Worm (Caenorhabditis elegans) whole organism, young adult: ENCODE measurements around the gene C03G5.14.

ENCODE experiments used
- F52B5.7 ChIP-seq: sonication (generic microtip); optimal IDR thresholded peaks from 2 replicates; lab custom pipeline; 2016; ENCODE audit warnings: mild to moderate bottlenecking, missing genetic modification characterization, missing compliant biosample characterization
- Y53F4B.3 ChIP-seq: fragments of 200-800 bp; sonication (Bioruptor generic); IDR thresholded peaks from 2 replicates; pipeline ENCODE4 v1.3.6; 2022; ENCODE audit warnings: missing genetic modification reagents, missing genetic modification characterization, missing compliant biosample characterization
- gei-17 ChIP-seq: fragments of 200-800 bp; sonication (Bioruptor generic); optimal IDR thresholded peaks from 2 replicates; lab custom pipeline; 2018; ENCODE audit warnings: mild to moderate bottlenecking, missing genetic modification characterization, missing compliant biosample characterization
- lin-35 ChIP-seq, 3 experiments: fragments of 150-350 bp in 2 of 3; sonication (generic microtip) in 1 of 3; optimal IDR thresholded peaks; 2 replicates each; lab custom pipeline; 2014 to 2018; ENCODE audit warnings: missing biosample characterization in 3 of 3, missing genetic modification characterization in 3 of 3, missing genetic modification reagents in 3 of 3
- madf-6 ChIP-seq: fragments of 200-800 bp; sonication (Bioruptor generic); IDR thresholded peaks from 2 replicates; pipeline ENCODE4 v1.3.6; 2022; ENCODE audit warnings: missing genetic modification reagents, missing genetic modification characterization, missing compliant biosample characterization
- snpc-4 ChIP-seq, 5 experiments: fragments of 150-350 bp in 1 of 5; sonication (generic microtip) in 4 of 5; optimal IDR thresholded peaks; 2 replicates each; lab custom pipeline; 2014 to 2018; ENCODE audit warnings: missing genetic modification characterization in 5 of 5, missing biosample characterization in 3 of 5, antibody characterized with exemption in 2 of 5, mild to moderate bottlenecking in 2 of 5, missing compliant biosample characterization in 2 of 5, missing genotype in 2 of 5, moderate library complexity in 2 of 5, missing genetic modification reagents in 1 of 5
- somi-1 ChIP-seq: fragments of 200-800 bp; sonication (Bioruptor generic); optimal IDR thresholded peaks from 2 replicates; lab custom pipeline; 2018; ENCODE audit warnings: mild to moderate bottlenecking, missing genetic modification characterization, missing compliant biosample characterization
- unc-130 ChIP-seq: sonication (generic microtip); optimal IDR thresholded peaks from 2 replicates; lab custom pipeline; 2016; ENCODE audit warnings: missing genetic modification reagents, missing genetic modification characterization, missing compliant biosample characterization
- unc-62 ChIP-seq: fragments of 150-350 bp; optimal IDR thresholded peaks from 2 replicates; lab custom pipeline; 2014; ENCODE audit warnings: missing biosample characterization, missing genetic modification reagents, missing genetic modification characterization

ce11 chrX:8564451-8564795, 42.7 kb downstream of the C03G5.14 start:
- no peak for TF ChIP-seq F52B5.7 (tag; lab: Kevin White, UChicago)
- no peak for TF ChIP-seq gei-17 (GFP tag; lab: Kevin White, UChicago)
- no peak for TF ChIP-seq lin-35 (GFP tag; optimal IDR thresholded peaks at IDR 0.05; lab: Kevin White, UChicago)
- TF ChIP-seq unc-62 (GFP tag; lab: Kevin White, UChicago): no peak
- no peak for TF ChIP-seq somi-1 (GFP tag; lab: Kevin White, UChicago)
- no peak for TF ChIP-seq unc-130
- TF ChIP-seq snpc-4 (GFP tag; optimal IDR thresholded peaks at IDR 0.05; lab: Kevin White, UChicago): no peak
- no peak for TF ChIP-seq snpc-4 (tag; optimal IDR thresholded peaks at IDR 0.05; lab: Kevin White, UChicago)
- no peak for TF ChIP-seq Y53F4B.3
- no peak for TF ChIP-seq madf-6 (GFP tag; lab: Robert Waterston, UW)
